Worm (Caenorhabditis elegans): Measurements from ENCODE around the gene nas-33.

The nas-33 gene

DNA sequence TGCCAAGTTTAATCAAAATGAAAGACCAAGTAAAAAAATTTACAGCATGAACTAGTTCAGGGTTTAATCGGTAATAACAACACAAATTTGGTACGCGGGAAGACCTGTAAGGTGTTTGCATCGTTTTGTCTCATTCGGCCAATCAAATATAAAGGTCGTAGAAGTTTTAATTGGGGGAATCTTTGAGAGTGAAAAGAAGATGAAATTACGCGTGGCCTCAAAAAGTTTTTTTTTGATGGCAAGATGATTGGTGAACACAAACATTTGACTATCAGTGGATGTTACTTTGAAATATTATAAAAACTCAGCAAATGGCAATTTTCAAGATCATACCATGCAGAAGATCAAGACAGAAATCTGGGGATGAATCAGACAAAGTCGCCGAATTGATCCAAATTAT is at the start of gene nas-33:
nas-33 (minus strand) TSS at position 101 of the 400 bp plus-strand sequence.
- TF ChIP-seq aly-2 (tag; optimal IDR thresholded peaks at IDR 0.05), result no peak

DNA sequence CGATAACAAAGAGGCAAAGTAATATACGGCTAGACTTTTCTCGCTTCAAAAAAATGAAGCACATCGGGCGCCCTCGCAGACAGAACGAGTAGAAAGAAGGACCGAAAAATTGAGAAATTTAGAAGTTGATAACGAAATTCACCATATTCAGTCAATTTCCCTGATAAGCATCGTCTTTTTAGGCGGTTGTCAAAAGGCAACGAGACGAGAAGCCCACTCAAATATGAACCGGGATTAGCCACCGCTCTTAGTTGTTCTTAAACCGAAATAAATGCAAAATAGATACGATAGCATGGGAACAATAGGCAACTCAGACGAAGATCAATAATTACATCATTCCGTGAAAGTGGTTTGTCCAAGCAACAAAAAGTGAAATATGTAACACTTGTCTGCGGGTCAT is 48.1 kb upstream of the nas-33 start:
- peak; percentile 20 for TF ChIP-seq fos-1 (tag; optimal IDR thresholded peaks at IDR 0.05)
- no peak for TF ChIP-seq sem-4 (tag; optimal IDR thresholded peaks at IDR 0.05)
- TF ChIP-seq nhr-12 (tag; optimal IDR thresholded peaks at IDR 0.05), result no peak

DNA sequence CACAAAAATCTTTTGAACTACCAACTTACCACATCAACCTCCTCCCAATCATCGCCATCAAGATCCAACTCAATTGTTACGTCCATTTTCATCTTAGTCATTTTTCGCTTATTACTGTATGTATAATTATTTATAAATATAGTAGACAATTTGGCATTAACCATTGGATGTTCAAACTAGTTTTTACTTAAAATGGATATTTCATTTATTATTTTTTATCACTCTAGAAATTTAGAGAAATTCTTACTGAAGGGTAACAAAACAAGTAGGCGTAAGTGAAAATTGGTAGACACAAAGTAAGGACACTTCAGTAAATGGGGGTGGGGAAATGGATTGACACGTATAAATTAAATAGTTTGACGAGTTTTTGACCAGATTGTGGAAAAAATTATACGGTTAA is 44.7 kb upstream of the nas-33 start, which contains the start of gene actl-1:
actl-1 (minus strand) TSS at position 101 of the 400 bp plus-strand sequence.
- TF ChIP-seq nhr-23 (tag; optimal IDR thresholded peaks at IDR 0.05) (no peak), nhr-129 (tag; optimal IDR thresholded peaks at IDR 0.05) (no peak), aly-2 (tag; optimal IDR thresholded peaks at IDR 0.05) (no peak), lin-39 (tag; optimal IDR thresholded peaks at IDR 0.05) (no peak), unc-39 (tag; optimal IDR thresholded peaks at IDR 0.05) (no peak), blmp-1 (tag; optimal IDR thresholded peaks at IDR 0.05; ENCODE audit: insufficient read depth) (no peak), nhr-11 (tag; optimal IDR thresholded peaks at IDR 0.05) (no peak), nhr-6 (tag; optimal IDR thresholded peaks at IDR 0.05) (no peak), lin-13 (GFP tag; optimal IDR thresholded peaks at IDR 0.05) (no peak), mab-5 (tag; optimal IDR thresholded peaks at IDR 0.05) (no peak), F13H6.1 (tag; optimal IDR thresholded peaks at IDR 0.05) (no peak), nhr-10 (tag; optimal IDR thresholded peaks at IDR 0.05) (no peak), Y55F3AM.14 (GFP tag; optimal IDR thresholded peaks at IDR 0.05) (no peak)

DNA sequence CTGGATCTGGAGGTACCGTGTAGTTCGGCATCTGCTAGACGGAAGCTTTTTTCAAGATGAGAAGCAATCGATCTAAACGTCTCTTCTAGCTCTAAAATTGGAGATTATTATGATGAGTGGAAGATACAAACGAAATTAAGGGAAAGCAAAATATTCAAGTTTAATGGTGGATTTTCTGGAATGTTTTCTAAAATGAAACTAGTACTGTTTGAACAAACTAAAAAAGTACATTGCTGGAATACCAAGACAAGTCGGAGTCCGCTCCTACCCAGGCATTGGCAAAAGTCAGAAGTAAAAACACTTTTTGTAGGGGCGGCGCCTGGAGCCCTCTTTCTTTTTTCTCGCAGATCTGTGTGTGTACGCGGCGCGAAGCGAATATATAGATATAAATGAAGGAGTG is 29.7 kb upstream of the nas-33 start, which contains the start of gene gar-1:
gar-1 (minus strand) TSS at position 101 of the 400 bp plus-strand sequence.
- no peak for TF ChIP-seq nhr-10 (tag; optimal IDR thresholded peaks at IDR 0.05)
- TF ChIP-seq lin-39 (tag; optimal IDR thresholded peaks at IDR 0.05), result no peak
- TF ChIP-seq nhr-25 (tag; optimal IDR thresholded peaks at IDR 0.05), result no peak
- no peak for TF ChIP-seq ztf-1 (GFP tag; conservative IDR thresholded peaks at IDR 0.05)
- no peak for TF ChIP-seq peb-1 (tag; optimal IDR thresholded peaks at IDR 0.05)
- TF ChIP-seq sma-3 (GFP tag; optimal IDR thresholded peaks at IDR 0.05), result no peak
- no peak for TF ChIP-seq lin-13 (GFP tag; optimal IDR thresholded peaks at IDR 0.05)
- no peak for TF ChIP-seq skn-1 (tag; optimal IDR thresholded peaks at IDR 0.05)
- TF ChIP-seq lsy-2 (tag; optimal IDR thresholded peaks at IDR 0.05), result no peak
- TF ChIP-seq nhr-21 (tag; optimal IDR thresholded peaks at IDR 0.05), result no peak

DNA sequence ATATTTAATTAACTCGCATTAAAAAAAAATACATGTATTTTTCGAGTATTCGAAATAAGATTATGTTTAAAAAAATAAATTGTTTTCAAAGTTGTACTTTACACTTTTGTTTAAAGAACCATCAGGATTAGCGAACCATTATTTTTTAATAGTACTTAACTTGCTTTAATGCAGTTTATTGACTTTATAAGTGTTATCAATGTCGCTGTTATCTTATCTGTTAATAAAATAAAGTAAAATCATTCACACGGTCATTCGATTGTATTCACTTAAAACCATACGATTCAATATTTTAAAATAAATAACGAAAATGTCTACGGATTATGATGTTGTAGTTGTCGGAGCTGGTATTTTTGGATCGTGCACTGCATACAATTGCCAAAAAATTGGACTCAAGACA is 21.5 kb upstream of the nas-33 start, which contains the start of gene C15B12.1:
C15B12.1 (plus strand) TSS at position 271 of the 400 bp plus-strand sequence.
- TF ChIP-seq elt-1 (tag; optimal IDR thresholded peaks at IDR 0.05) (no peak), fos-1 (tag; optimal IDR thresholded peaks at IDR 0.05) (peak; percentile 17)

DNA sequence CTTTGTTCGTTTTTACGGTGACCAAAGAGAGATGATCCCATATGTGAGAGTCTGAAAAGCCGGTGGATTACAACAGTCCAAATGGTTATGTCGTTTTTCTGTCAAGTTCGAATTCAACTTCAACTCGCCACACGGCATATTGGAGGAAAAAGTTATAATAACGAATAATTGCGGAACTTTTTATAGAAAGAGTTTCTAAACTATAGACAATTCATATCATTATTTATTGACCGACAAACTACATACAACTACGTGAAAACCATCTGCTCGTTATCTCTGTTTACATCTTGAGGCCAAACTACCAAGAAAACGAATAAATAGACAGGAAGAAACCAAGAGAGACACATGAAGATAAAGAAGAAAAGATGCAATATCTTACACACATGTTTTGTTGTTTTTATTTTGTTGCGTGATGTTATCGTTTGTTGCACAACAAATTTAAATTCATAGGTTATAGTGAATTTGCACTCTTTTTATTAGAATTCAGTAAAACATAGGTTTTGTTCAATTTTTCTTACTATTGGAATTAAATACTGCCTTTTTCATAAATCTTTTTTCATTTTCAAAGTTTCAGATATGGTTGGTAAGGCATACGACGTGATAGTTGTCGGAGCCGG is 18.7 kb upstream of the nas-33 start, which contains the start of the genes C15B12.4 and C15B12.8:
C15B12.4 (minus strand) TSS at position 51 of the 617 bp plus-strand sequence.
C15B12.8 (plus strand) TSS at position 567 of the 617 bp plus-strand sequence.
- no peak for TF ChIP-seq sma-9 (GFP tag; optimal IDR thresholded peaks at IDR 0.05)
- no peak for TF ChIP-seq sma-9 (tag; optimal IDR thresholded peaks at IDR 0.05)
- no peak for TF ChIP-seq Y55F3AM.14 (GFP tag; optimal IDR thresholded peaks at IDR 0.05)
- TF ChIP-seq nhr-25 (tag; optimal IDR thresholded peaks at IDR 0.05), result no peak
- TF ChIP-seq crh-2 (tag; optimal IDR thresholded peaks at IDR 0.05), result no peak
- TF ChIP-seq lin-11 (tag; optimal IDR thresholded peaks at IDR 0.05), result no peak
- no peak for TF ChIP-seq lsy-2 (tag; optimal IDR thresholded peaks at IDR 0.05)
- TF ChIP-seq alr-1 (tag; optimal IDR thresholded peaks at IDR 0.05), result no peak
- no peak for TF ChIP-seq peb-1 (tag; optimal IDR thresholded peaks at IDR 0.05)
- TF ChIP-seq skn-1 (tag; optimal IDR thresholded peaks at IDR 0.05), result no peak
- no peak for TF ChIP-seq nhr-23 (tag; optimal IDR thresholded peaks at IDR 0.05)
- TF ChIP-seq C34F6.9 (tag; optimal IDR thresholded peaks at IDR 0.05), result no peak
- no peak for TF ChIP-seq ZK546.5 (tag; optimal IDR thresholded peaks at IDR 0.05)
- no peak for TF ChIP-seq nhr-11 (tag; optimal IDR thresholded peaks at IDR 0.05)
- no peak for TF ChIP-seq elt-3 (tag; optimal IDR thresholded peaks at IDR 0.05)
- no peak for TF ChIP-seq nhr-12 (tag; optimal IDR thresholded peaks at IDR 0.05)
